Fruit fly (Drosophila melanogaster) Kc167 (cell line): ENCODE results near the gene CG13078.

Source experiments
- Myc ChIP-seq: fragments of >200 bp; optimal IDR thresholded peaks from 2 replicates; lab custom pipeline; 2017; ENCODE audit warnings: missing external identifiers
- Sin3A ChIP-seq: fragments of >200 bp; optimal IDR thresholded peaks from 2 replicates; lab custom pipeline; 2018; ENCODE audit warnings: missing external identifiers
- h ChIP-seq: fragments of >200 bp; optimal IDR thresholded peaks from 3 replicates; lab custom pipeline; 2018; ENCODE audit warnings: missing external identifiers
- insv ChIP-seq: fragments of >200 bp; optimal IDR thresholded peaks from 3 replicates; lab custom pipeline; 2018; ENCODE audit warnings: missing external identifiers
- psq ChIP-seq: fragments of >200 bp; optimal IDR thresholded peaks from 2 replicates; lab custom pipeline; 2017; ENCODE audit warnings: missing external identifiers
- ttk ChIP-seq: sonication (Bioruptor generic); optimal IDR thresholded peaks from 2 replicates; lab custom pipeline; 2017; ENCODE audit warnings: missing external identifiers

- TF ChIP-seq Myc (lab: Kevin White, UChicago) (no peak), insv (no peak), h (lab: Kevin White, UChicago) (no peak), Sin3A (lab: Kevin White, UChicago) (no peak), psq (lab: Kevin White, UChicago) (no peak), ttk (lab: Kevin White, UChicago) (no peak)
These were observed 36.9 kb upstream of the CG13078 start for dm6 chr2L:19526844-19527243.
